Worm (Caenorhabditis elegans) whole organism, young adult: Measurements from ENCODE around the gene metl-1.
A peak's percentile ranks its signal among the peaks of the same experiment; 100 is the strongest.

Experiments
- C17E4.6 ChIP-seq: fragments of 200-800 bp; sonication (Bioruptor generic); IDR thresholded peaks from 2 replicates; pipeline ENCODE4 v1.3.6; 2022; ENCODE audit warnings: missing genetic modification reagents, missing genetic modification characterization, missing compliant biosample characterization
- F10E7.11 ChIP-seq: sonication (generic microtip); optimal IDR thresholded peaks from 2 replicates; lab custom pipeline; 2017; ENCODE audit warnings: mild to moderate bottlenecking, missing genetic modification characterization, moderate library complexity, missing compliant biosample characterization
- F23B12.7 ChIP-seq: sonication (generic microtip); optimal IDR thresholded peaks from 2 replicates; lab custom pipeline; 2017; ENCODE audit warnings: missing genetic modification characterization, mild to moderate bottlenecking, missing compliant biosample characterization, antibody characterized with exemption, moderate library complexity; ENCODE audit not compliant: insufficient read depth
- F33H1.4 ChIP-seq: fragments of 200-800 bp; sonication (Bioruptor generic); IDR thresholded peaks from 2 replicates; pipeline ENCODE4 v1.3.6; 2022; ENCODE audit warnings: missing genetic modification reagents, missing genetic modification characterization, missing compliant biosample characterization
- F57A8.1 ChIP-seq: fragments of 200-800 bp; sonication (Bioruptor generic); optimal IDR thresholded peaks from 2 replicates; lab custom pipeline; 2018; ENCODE audit warnings: mild to moderate bottlenecking, missing genetic modification characterization, moderate library complexity, missing compliant biosample characterization
- F57C9.4 ChIP-seq: sonication (generic microtip); optimal IDR thresholded peaks from 2 replicates; lab custom pipeline; 2017; ENCODE audit warnings: mild to moderate bottlenecking, missing genetic modification characterization, missing compliant biosample characterization
- K11D2.4 ChIP-seq: fragments of 200-800 bp; sonication (Bioruptor generic); IDR thresholded peaks from 2 replicates; pipeline ENCODE4 v1.3.6; 2022; ENCODE audit warnings: missing genetic modification reagents, missing genetic modification characterization, missing compliant biosample characterization
- T07F8.4 ChIP-seq: sonication (generic microtip); optimal IDR thresholded peaks from 2 replicates; lab custom pipeline; 2016; ENCODE audit warnings: mild to moderate bottlenecking, missing genetic modification characterization, moderate library complexity, missing compliant biosample characterization
- T26A5.8 ChIP-seq: sonication (generic microtip); optimal IDR thresholded peaks from 2 replicates; lab custom pipeline; 2016; ENCODE audit warnings: missing genetic modification characterization, missing compliant biosample characterization
- Y79H2A.3 ChIP-seq: fragments of 200-800 bp; sonication (Bioruptor generic); conservative IDR thresholded peaks from 2 replicates; pipeline ENCODE4 v1.3.6; 2022; ENCODE audit warnings: missing genetic modification reagents, missing genetic modification characterization, missing compliant biosample characterization
- Y95B8A.8 ChIP-seq: fragments of 200-800 bp; sonication (Bioruptor generic); IDR thresholded peaks from 2 replicates; pipeline ENCODE4 v1.3.6; 2022; ENCODE audit warnings: missing genetic modification reagents, missing genetic modification characterization, missing compliant biosample characterization
- aptf-2 ChIP-seq: fragments of 200-800 bp; sonication (Bioruptor generic); conservative IDR thresholded peaks from 2 replicates; pipeline ENCODE4 v1.3.6; 2022; ENCODE audit warnings: missing genetic modification reagents, missing genetic modification characterization, missing compliant biosample characterization
- aptf-3 ChIP-seq: fragments of 200-800 bp; sonication (Bioruptor generic); IDR thresholded peaks from 2 replicates; pipeline ENCODE4 v1.3.6; 2022; ENCODE audit warnings: missing genetic modification characterization, missing compliant biosample characterization
- attf-5 ChIP-seq: fragments of 200-800 bp; sonication (Bioruptor generic); optimal IDR thresholded peaks from 2 replicates; lab custom pipeline; 2018; ENCODE audit warnings: mild to moderate bottlenecking, missing genetic modification characterization, missing compliant biosample characterization
- ceh-100 ChIP-seq: fragments of 200-800 bp; sonication (Bioruptor generic); IDR thresholded peaks from 2 replicates; pipeline ENCODE4 v1.3.6; 2022; ENCODE audit warnings: missing genetic modification reagents, missing genetic modification characterization, missing compliant biosample characterization
- ceh-79 ChIP-seq: sonication (generic microtip); optimal IDR thresholded peaks from 2 replicates; lab custom pipeline; 2017; ENCODE audit warnings: mild to moderate bottlenecking, missing genetic modification characterization, missing compliant biosample characterization
- ceh-91 ChIP-seq: fragments of 200-800 bp; sonication (Bioruptor generic); IDR thresholded peaks from 2 replicates; pipeline ENCODE4 v1.3.6; 2022; ENCODE audit warnings: missing genetic modification reagents, missing genetic modification characterization, missing compliant biosample characterization
- chd-7 ChIP-seq: sonication (generic microtip); optimal IDR thresholded peaks from 2 replicates; lab custom pipeline; 2016; ENCODE audit warnings: mild to moderate bottlenecking, missing genetic modification characterization, moderate library complexity, missing compliant biosample characterization
- die-1 ChIP-seq: sonication (generic microtip); optimal IDR thresholded peaks from 2 replicates; lab custom pipeline; 2016; ENCODE audit warnings: missing genotype, mild to moderate bottlenecking, missing genetic modification characterization, missing compliant biosample characterization
- ekl-4 ChIP-seq: fragments of 200-800 bp; sonication (Bioruptor generic); IDR thresholded peaks from 2 replicates; pipeline ENCODE4 v1.3.6; 2022; ENCODE audit warnings: missing genetic modification reagents, missing genetic modification characterization, missing compliant biosample characterization
- ets-4 ChIP-seq: fragments of 200-800 bp; sonication (Bioruptor generic); optimal IDR thresholded peaks from 2 replicates; lab custom pipeline; 2018; ENCODE audit warnings: mild to moderate bottlenecking, missing genetic modification characterization, missing compliant biosample characterization
- him-1 ChIP-seq: sonication (generic microtip); optimal IDR thresholded peaks from 2 replicates; lab custom pipeline; 2016; ENCODE audit warnings: missing genotype, missing genetic modification reagents, missing genetic modification characterization, missing compliant biosample characterization
- hlh-26 ChIP-seq: fragments of 200-800 bp; sonication (Bioruptor generic); conservative IDR thresholded peaks from 2 replicates; pipeline ENCODE4 v1.3.6; 2022; ENCODE audit warnings: missing genetic modification reagents, missing genetic modification characterization, missing compliant biosample characterization
- hmg-20 ChIP-seq: fragments of 200-800 bp; sonication (Bioruptor generic); IDR thresholded peaks from 2 replicates; pipeline ENCODE4 v1.3.6; 2022; ENCODE audit warnings: missing genetic modification reagents, missing genetic modification characterization, missing compliant biosample characterization
- hrde-1 ChIP-seq: sonication (generic microtip); optimal IDR thresholded peaks from 2 replicates; lab custom pipeline; 2016; ENCODE audit warnings: missing genetic modification characterization, mild to moderate bottlenecking, missing compliant biosample characterization, moderate library complexity, missing genotype, missing genetic modification reagents, borderline replicate concordance
- lin-54 ChIP-seq: fragments of 200-800 bp; sonication (Bioruptor generic); optimal IDR thresholded peaks from 2 replicates; lab custom pipeline; 2018; ENCODE audit warnings: mild to moderate bottlenecking, missing genetic modification characterization, missing compliant biosample characterization
- lir-1 ChIP-seq: fragments of 200-800 bp; sonication (Bioruptor generic); conservative IDR thresholded peaks from 2 replicates; pipeline ENCODE4 v1.3.6; 2022; ENCODE audit warnings: missing genetic modification reagents, missing genetic modification characterization, missing compliant biosample characterization
- lsl-1 ChIP-seq: fragments of 200-800 bp; sonication (Bioruptor generic); optimal IDR thresholded peaks from 2 replicates; lab custom pipeline; 2018; ENCODE audit warnings: mild to moderate bottlenecking, missing genetic modification characterization, moderate library complexity, missing compliant biosample characterization
- madf-10 ChIP-seq: sonication (generic microtip); optimal IDR thresholded peaks from 2 replicates; lab custom pipeline; 2016; ENCODE audit warnings: mild to moderate bottlenecking, missing genetic modification characterization, missing compliant biosample characterization
- madf-3 ChIP-seq: fragments of 200-800 bp; sonication (Bioruptor generic); IDR thresholded peaks from 2 replicates; pipeline ENCODE4 v1.3.6; 2022; ENCODE audit warnings: missing genetic modification reagents, missing genetic modification characterization, missing compliant biosample characterization
- madf-6 ChIP-seq: fragments of 200-800 bp; sonication (Bioruptor generic); IDR thresholded peaks from 2 replicates; pipeline ENCODE4 v1.3.6; 2022; ENCODE audit warnings: missing genetic modification reagents, missing genetic modification characterization, missing compliant biosample characterization
- madf-8 ChIP-seq: fragments of 200-800 bp; sonication (Bioruptor generic); conservative IDR thresholded peaks from 2 replicates; pipeline ENCODE4 v1.3.6; 2022; ENCODE audit warnings: missing genetic modification reagents, missing genetic modification characterization, missing compliant biosample characterization
- mcd-1 ChIP-seq: fragments of 200-800 bp; sonication (Bioruptor generic); IDR thresholded peaks from 2 replicates; pipeline ENCODE4 v1.3.6; 2022; ENCODE audit warnings: missing genetic modification reagents, missing genetic modification characterization, missing compliant biosample characterization
- mxl-1 ChIP-seq: sonication (generic microtip); optimal IDR thresholded peaks from 2 replicates; lab custom pipeline; 2016; ENCODE audit warnings: missing genetic modification characterization, missing compliant biosample characterization
- nfya-1 ChIP-seq: sonication (generic microtip); optimal IDR thresholded peaks from 2 replicates; lab custom pipeline; 2017; ENCODE audit warnings: antibody characterized with exemption, missing compliant biosample characterization, missing genetic modification characterization, borderline replicate concordance; ENCODE audit not compliant: insufficient read depth
- nhr-120 ChIP-seq: fragments of 200-800 bp; sonication (Bioruptor generic); IDR thresholded peaks from 2 replicates; pipeline ENCODE4 v1.3.6; 2022; ENCODE audit warnings: missing genetic modification characterization, missing compliant biosample characterization
- nhr-179 ChIP-seq: sonication (generic microtip); optimal IDR thresholded peaks from 2 replicates; lab custom pipeline; 2016; ENCODE audit warnings: mild to moderate bottlenecking, missing genetic modification characterization, missing compliant biosample characterization
- nhr-27 ChIP-seq: fragments of 200-800 bp; sonication (Bioruptor generic); optimal IDR thresholded peaks from 2 replicates; lab custom pipeline; 2018; ENCODE audit warnings: mild to moderate bottlenecking, missing genetic modification characterization, moderate library complexity, missing compliant biosample characterization
- pbrm-1 ChIP-seq: fragments of 200-800 bp; sonication (Bioruptor generic); IDR thresholded peaks from 2 replicates; pipeline ENCODE4 v1.3.6; 2022; ENCODE audit warnings: missing genetic modification reagents, missing genetic modification characterization, missing compliant biosample characterization
- snpc-1.1 ChIP-seq: sonication (generic microtip); optimal IDR thresholded peaks from 2 replicates; lab custom pipeline; 2017; ENCODE audit warnings: missing genetic modification characterization, mild to moderate bottlenecking, missing compliant biosample characterization, antibody characterized with exemption, moderate library complexity, missing genotype, missing genetic modification reagents; ENCODE audit not compliant: insufficient read depth
- somi-1 ChIP-seq: fragments of 200-800 bp; sonication (Bioruptor generic); optimal IDR thresholded peaks from 2 replicates; lab custom pipeline; 2018; ENCODE audit warnings: mild to moderate bottlenecking, missing genetic modification characterization, missing compliant biosample characterization
- tbp1 ChIP-seq: fragments of 200-800 bp; sonication (Bioruptor generic); optimal IDR thresholded peaks from 2 replicates; lab custom pipeline; 2018; ENCODE audit warnings: mild to moderate bottlenecking, missing genetic modification characterization, missing compliant biosample characterization
- tbx-9 ChIP-seq: sonication (generic microtip); optimal IDR thresholded peaks from 2 replicates; lab custom pipeline; 2016; ENCODE audit warnings: borderline replicate concordance, missing genetic modification characterization, inconsistent platforms, missing compliant biosample characterization
- unc-130 ChIP-seq: sonication (generic microtip); optimal IDR thresholded peaks from 2 replicates; lab custom pipeline; 2016; ENCODE audit warnings: missing genetic modification reagents, missing genetic modification characterization, missing compliant biosample characterization
- zfh-2 ChIP-seq: fragments of 200-800 bp; sonication (Bioruptor generic); conservative IDR thresholded peaks from 2 replicates; pipeline ENCODE4 v1.3.6; 2022; ENCODE audit warnings: missing genetic modification reagents, missing genetic modification characterization, missing compliant biosample characterization
- ztf-28 ChIP-seq: fragments of 200-800 bp; sonication (Bioruptor generic); IDR thresholded peaks from 2 replicates; pipeline ENCODE4 v1.3.6; 2022; ENCODE audit warnings: missing genetic modification reagents, missing genetic modification characterization, missing compliant biosample characterization
- ztf-3 ChIP-seq: fragments of 200-800 bp; sonication (Bioruptor generic); optimal IDR thresholded peaks from 2 replicates; lab custom pipeline; 2018; ENCODE audit warnings: mild to moderate bottlenecking, missing genetic modification characterization, missing compliant biosample characterization

Gene metl-1

DNA sequence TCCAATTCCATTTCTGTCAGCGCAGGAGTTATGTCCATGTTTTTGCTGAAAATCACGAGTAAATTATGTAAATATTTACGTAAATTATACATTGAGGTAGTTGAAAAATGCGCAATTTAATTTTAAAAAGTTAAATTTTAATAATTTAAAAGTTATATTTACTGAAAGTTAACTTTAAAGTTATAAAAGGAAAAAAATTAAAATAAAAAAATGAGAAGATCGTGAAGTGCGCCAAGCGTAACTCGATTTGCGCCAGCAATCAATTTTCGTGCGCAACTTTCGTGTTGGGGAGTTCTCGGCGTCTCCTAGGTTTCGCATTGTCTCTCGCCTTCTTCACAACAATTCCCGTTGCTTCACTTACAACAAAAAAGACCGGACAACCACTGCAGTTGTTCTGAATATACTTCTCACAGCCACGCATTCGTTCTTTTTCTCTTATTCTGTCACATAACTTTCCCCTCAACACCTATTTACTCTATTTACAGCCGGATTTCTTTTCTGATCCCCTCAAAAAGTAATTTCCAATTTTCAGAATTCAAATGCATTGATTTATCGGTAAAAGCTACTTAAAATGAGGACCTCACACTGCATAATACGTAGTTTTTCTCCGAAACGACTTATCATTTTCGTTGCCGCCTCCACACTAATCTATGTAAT, at the start of gene metl-1, which contains the start of gene W02B12.11 (continued):
- no peak for TF ChIP-seq Y95B8A.8 (GFP tag; lab: Robert Waterston, UW)
- TF ChIP-seq aptf-2 = no peak
- TF ChIP-seq lir-1 (GFP tag; lab: Robert Waterston, UW) = 0 out of 2 replicates have a peak, but pooled peaks have one; percentile 30
- TF ChIP-seq T26A5.8 (tag; lab: Kevin White, UChicago) = no peak
- peak; percentile 33 for TF ChIP-seq die-1 (tag; lab: Kevin White, UChicago)
- TF ChIP-seq hlh-26 (GFP tag; lab: Robert Waterston, UW) = no peak
- peak; percentile 92 for TF ChIP-seq madf-3 (GFP tag; lab: Robert Waterston, UW)
- peak; percentile 78 for TF ChIP-seq attf-5 (GFP tag; lab: Kevin White, UChicago)
- peak; percentile 50 for TF ChIP-seq madf-10
- TF ChIP-seq zfh-2 (GFP tag; lab: Robert Waterston, UW) = peak; percentile 69; the same call in 1 of the 2 replicates
- TF ChIP-seq tbx-9 (tag; lab: Kevin White, UChicago) = no peak
- TF ChIP-seq somi-1 (GFP tag; lab: Kevin White, UChicago) = peak; percentile 50
- TF ChIP-seq tbp1 = peak; percentile 68
- peak; percentile 35; the same call in 1 of the 2 replicates for TF ChIP-seq ceh-91 (GFP tag; lab: Robert Waterston, UW)
- peak; percentile 39 for TF ChIP-seq snpc-1.1 (tag; lab: Kevin White, UChicago)
- no peak for TF ChIP-seq Y79H2A.3 (GFP tag; lab: Robert Waterston, UW)
- TF ChIP-seq nhr-120 (GFP tag; lab: Robert Waterston, UW) = no peak
- peak; percentile 90 for TF ChIP-seq pbrm-1 (GFP tag; lab: Robert Waterston, UW)
- TF ChIP-seq F33H1.4 (GFP tag; lab: Robert Waterston, UW) = peak; percentile 75
- no peak for TF ChIP-seq mxl-1 (tag; lab: Kevin White, UChicago)
- TF ChIP-seq ceh-100 = peak; percentile 76
- TF ChIP-seq C17E4.6 (GFP tag; lab: Robert Waterston, UW) = peak; percentile 67; the same call in 1 of the 2 replicates
- TF ChIP-seq hmg-20 = peak; percentile 80
- TF ChIP-seq nfya-1 (tag; lab: Kevin White, UChicago) = no peak
- no peak for TF ChIP-seq nhr-27
- TF ChIP-seq ets-4 = no peak
- TF ChIP-seq madf-8 (GFP tag; lab: Robert Waterston, UW) = peak; percentile 67
- TF ChIP-seq ztf-3 (GFP tag; lab: Kevin White, UChicago) = no peak
- peak; percentile 91 for TF ChIP-seq madf-6
- TF ChIP-seq K11D2.4 (GFP tag; lab: Robert Waterston, UW) = peak; percentile 83
- TF ChIP-seq F23B12.7 = peak; percentile 25
- peak; percentile 92 for TF ChIP-seq ekl-4
- peak; percentile 8 for TF ChIP-seq unc-130 (GFP tag; lab: Kevin White, UChicago)
- peak; percentile 87 for TF ChIP-seq lin-54 (GFP tag; lab: Kevin White, UChicago)
- peak; percentile 52 for TF ChIP-seq chd-7 (tag; lab: Kevin White, UChicago)
- no peak for TF ChIP-seq F57A8.1 (GFP tag; lab: Kevin White, UChicago)
- TF ChIP-seq ztf-28 (GFP tag; lab: Robert Waterston, UW) = no peak
- TF ChIP-seq hrde-1 (tag; lab: Kevin White, UChicago) = no peak
- no peak for TF ChIP-seq him-1
- TF ChIP-seq ceh-79 (tag; lab: Kevin White, UChicago) = no peak
- TF ChIP-seq T07F8.4 = no peak
- peak; percentile 75 for TF ChIP-seq lsl-1 (GFP tag; lab: Kevin White, UChicago)
- TF ChIP-seq mcd-1 (GFP tag; lab: Robert Waterston, UW) = peak; percentile 88
- TF ChIP-seq aptf-3 (GFP tag; lab: Robert Waterston, UW) = no peak
- TF ChIP-seq F57C9.4 = no peak
- TF ChIP-seq F10E7.11 (tag; lab: Kevin White, UChicago) = no peak
- TF ChIP-seq nhr-179 (tag; lab: Kevin White, UChicago) = no peak
